Fruit fly (Drosophila melanogaster): ENCODE results near the gene RanGAP.

- no peak for TF ChIP-seq CG8478 (optimal IDR thresholded peaks at IDR 0.05)
- no peak for TF ChIP-seq CTCF (optimal IDR thresholded peaks at IDR 0.05)
Measured at dm6 chr2L:19404804-19405203, 37.0 kb upstream of the RanGAP start.
